Worm (Caenorhabditis elegans): ENCODE measurements around the gene F48G7.7.

ce11 chrV:596923-597322 is 29.3 kb downstream of the F48G7.7 start:
- no peak for TF ChIP-seq ceh-40 (GFP tag; IDR thresholded peaks at IDR 0.05)
- TF ChIP-seq aptf-3 (GFP tag; IDR thresholded peaks at IDR 0.05), result no peak
- TF ChIP-seq B0336.3 (GFP tag; IDR thresholded peaks at IDR 0.05), result no peak
- TF ChIP-seq pha-4 (tag; optimal IDR thresholded peaks at IDR 0.05), result no peak
- no peak for TF ChIP-seq ccch-3 (GFP tag; optimal IDR thresholded peaks at IDR 0.05)
- TF ChIP-seq mxl-1 (tag; optimal IDR thresholded peaks at IDR 0.05), result no peak

Measured in whole organism, young adult.